Fruit fly (Drosophila melanogaster) whole organism, adult: ENCODE results near the gene CG14297.

ENCODE experiments used
- CG33017 ChIP-seq: fragments of 200-800 bp; sonication (Bioruptor generic); optimal IDR thresholded peaks from 2 replicates; lab custom pipeline; 2018; ENCODE audit warnings: missing biosample characterization, mild to moderate bottlenecking, missing genetic modification characterization, moderate library complexity
- Hr96 ChIP-seq: fragments of 200-800 bp; sonication (Bioruptor generic); optimal IDR thresholded peaks from 2 replicates; lab custom pipeline; 2016; ENCODE audit warnings: missing biosample characterization, missing genetic modification characterization

- TF ChIP-seq CG33017 (no peak), Hr96 (GFP tag; lab: Kevin White, UChicago) (no peak)
Measured at dm6 chr3R:18923802-18924635, 26.1 kb downstream of the CG14297 start.
